Worm (Caenorhabditis elegans) whole organism, young adult: ENCODE results near the gene nhr-182.

Source experiments
- F57C9.4 ChIP-seq: sonication (generic microtip); optimal IDR thresholded peaks from 2 replicates; lab custom pipeline; 2017; ENCODE audit warnings: mild to moderate bottlenecking, missing genetic modification characterization, missing compliant biosample characterization
- K12H6.12 ChIP-seq: fragments of 200-800 bp; sonication (Bioruptor generic); optimal IDR thresholded peaks from 2 replicates; lab custom pipeline; 2018; ENCODE audit warnings: mild to moderate bottlenecking, missing genetic modification characterization, missing compliant biosample characterization
- ama-1 ChIP-seq, 3 experiments: fragments of 150-350 bp in 1 of 3; sonication (generic microtip) in 2 of 3; optimal IDR thresholded peaks; 2 replicates each; lab custom pipeline; 2014 to 2018; ENCODE audit warnings: missing biosample characterization in 2 of 3, missing genetic modification characterization in 2 of 3, missing genetic modification reagents in 2 of 3
- bed-2 ChIP-seq: fragments of 200-800 bp; sonication (Bioruptor generic); IDR thresholded peaks from 2 replicates; pipeline ENCODE4 v1.3.6; 2022; ENCODE audit warnings: missing genetic modification reagents, missing genetic modification characterization, missing compliant biosample characterization
- hrde-1 ChIP-seq: sonication (generic microtip); optimal IDR thresholded peaks from 2 replicates; lab custom pipeline; 2016; ENCODE audit warnings: missing genetic modification characterization, mild to moderate bottlenecking, missing compliant biosample characterization, moderate library complexity, missing genotype, missing genetic modification reagents, borderline replicate concordance
- nfya-1 ChIP-seq: sonication (generic microtip); optimal IDR thresholded peaks from 2 replicates; lab custom pipeline; 2017; ENCODE audit warnings: antibody characterized with exemption, missing compliant biosample characterization, missing genetic modification characterization, borderline replicate concordance; ENCODE audit not compliant: insufficient read depth
- nhr-27 ChIP-seq: fragments of 200-800 bp; sonication (Bioruptor generic); optimal IDR thresholded peaks from 2 replicates; lab custom pipeline; 2018; ENCODE audit warnings: mild to moderate bottlenecking, missing genetic modification characterization, moderate library complexity, missing compliant biosample characterization
- pha-4 ChIP-seq: fragments of 150-350 bp; sonication (generic microtip); optimal IDR thresholded peaks from 2 replicates; lab custom pipeline; 2014; ENCODE audit warnings: missing biosample characterization, missing genetic modification reagents, missing genetic modification characterization
- snpc-4 ChIP-seq, 5 experiments: fragments of 150-350 bp in 1 of 5; sonication (generic microtip) in 4 of 5; optimal IDR thresholded peaks; 2 replicates each; lab custom pipeline; 2014 to 2018; ENCODE audit warnings: missing genetic modification characterization in 5 of 5, missing biosample characterization in 3 of 5, antibody characterized with exemption in 2 of 5, mild to moderate bottlenecking in 2 of 5, missing compliant biosample characterization in 2 of 5, missing genotype in 2 of 5, moderate library complexity in 2 of 5, missing genetic modification reagents in 1 of 5
- unc-62 ChIP-seq: fragments of 150-350 bp; optimal IDR thresholded peaks from 2 replicates; lab custom pipeline; 2014; ENCODE audit warnings: missing biosample characterization, missing genetic modification reagents, missing genetic modification characterization

DNA sequence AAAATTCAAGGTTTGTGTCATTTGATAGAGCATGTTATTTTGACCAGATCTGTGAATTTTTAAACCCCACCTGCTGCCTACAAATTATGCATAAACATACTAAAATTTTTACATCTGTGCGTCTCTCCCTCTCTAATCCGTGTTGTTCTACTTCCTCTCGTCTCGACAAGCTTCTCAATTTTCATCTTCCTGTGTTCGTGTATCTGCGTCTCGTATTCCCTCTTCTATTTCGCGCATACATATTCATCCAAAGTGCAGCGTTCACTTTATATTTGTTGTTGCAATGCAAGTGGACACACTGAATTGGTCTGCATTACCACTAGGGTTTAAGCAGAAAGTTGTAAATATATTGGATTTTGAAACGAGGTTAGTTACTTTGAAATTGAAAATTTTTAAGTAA is 18.8 kb upstream of the nhr-182 start, which contains the start of gene fbxa-137:
- no peak for TF ChIP-seq nfya-1
- TF ChIP-seq bed-2 (GFP tag; lab: Robert Waterston, UW), result no peak
- no peak for TF ChIP-seq nhr-27 (tag; lab: Kevin White, UChicago)
- TF ChIP-seq unc-62 (GFP tag; lab: Kevin White, UChicago), result no peak
- TF ChIP-seq pha-4 (tag; lab: Kevin White, UChicago), result no peak
- no peak for TF ChIP-seq ama-1 (optimal IDR thresholded peaks at IDR 0.05; lab: Kevin White, UChicago)
- TF ChIP-seq ama-1 (GFP tag; optimal IDR thresholded peaks at IDR 0.05; lab: Kevin White, UChicago), result no peak
- TF ChIP-seq hrde-1, result no peak
- no peak for TF ChIP-seq snpc-4 (GFP tag; optimal IDR thresholded peaks at IDR 0.05; lab: Kevin White, UChicago)
- no peak for TF ChIP-seq snpc-4 (tag; optimal IDR thresholded peaks at IDR 0.05; lab: Kevin White, UChicago)
- TF ChIP-seq K12H6.12 (tag; lab: Kevin White, UChicago), result no peak
- no peak for TF ChIP-seq F57C9.4 (tag; lab: Kevin White, UChicago)
